Fruit fly (Drosophila melanogaster) S2 (cell line): Measurements from ENCODE around the gene CG4133.

Source experiments
- CG8478 ChIP-seq: fragments of >200 bp; optimal IDR thresholded peaks from 2 replicates; lab custom pipeline; 2018
- CTCF ChIP-seq, 2 experiments: fragments of >200 bp; optimal IDR thresholded peaks; 2 replicates each; lab custom pipeline; 2018

The CG4133 gene

DNA sequence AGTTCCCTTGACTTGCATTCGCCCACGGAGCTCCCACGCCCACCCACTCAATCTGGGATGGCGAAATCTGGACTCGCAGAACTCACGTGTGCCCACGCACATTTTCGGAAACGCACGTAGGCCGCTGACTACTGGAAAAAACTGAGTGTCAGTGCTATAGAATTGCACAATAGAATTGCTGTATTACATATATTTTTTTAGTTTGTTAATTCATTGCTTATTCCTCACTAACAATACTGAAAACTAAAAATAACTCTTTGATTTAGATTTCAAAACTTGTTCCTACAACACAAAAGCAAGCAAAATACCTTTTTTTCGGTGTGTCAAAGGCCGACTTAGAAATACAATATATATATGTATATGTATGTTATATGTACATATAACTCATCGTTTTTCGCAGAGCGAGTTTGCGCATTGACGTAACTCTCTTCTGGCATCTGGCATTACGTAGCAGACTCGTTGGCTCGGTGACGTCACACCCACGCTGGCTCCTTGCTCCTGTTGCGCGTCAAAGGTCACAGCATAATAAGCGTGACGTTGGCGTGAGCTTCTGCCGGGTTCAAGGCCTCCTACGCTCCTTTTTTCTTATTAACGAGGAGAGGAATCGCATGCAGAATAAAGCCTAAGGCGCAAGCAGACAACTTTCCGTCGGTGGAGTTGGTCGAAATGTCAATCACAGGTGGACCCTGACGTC lies 26.6 kb downstream of the CG4133 start:
- TF ChIP-seq CG8478 (no peak), CTCF (optimal IDR thresholded peaks at IDR 0.05; lab: Kevin White, UChicago) (no peak)

DNA sequence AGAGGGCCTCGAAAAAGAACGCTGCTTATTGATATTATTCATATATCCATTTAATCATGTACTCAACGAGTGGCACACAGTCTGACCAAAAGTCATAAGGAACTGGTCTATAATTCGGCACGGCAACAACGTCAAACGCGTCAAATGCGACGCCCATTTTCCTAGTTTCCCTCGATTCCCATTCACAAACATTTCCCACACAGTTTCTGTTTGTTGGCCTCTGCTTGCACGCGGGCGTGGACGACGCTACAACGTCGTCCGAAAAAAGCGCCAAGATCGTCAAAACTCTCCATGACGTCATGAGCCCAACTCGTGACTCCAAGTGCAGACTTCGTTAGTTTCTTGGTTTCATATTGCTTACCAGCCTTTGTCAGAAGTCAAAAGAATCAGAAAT lies 27.1 kb downstream of the CG4133 start:
- TF ChIP-seq CTCF (optimal IDR thresholded peaks at IDR 0.05; lab: Kevin White, UChicago) (no peak), CG8478 (no peak)

DNA sequence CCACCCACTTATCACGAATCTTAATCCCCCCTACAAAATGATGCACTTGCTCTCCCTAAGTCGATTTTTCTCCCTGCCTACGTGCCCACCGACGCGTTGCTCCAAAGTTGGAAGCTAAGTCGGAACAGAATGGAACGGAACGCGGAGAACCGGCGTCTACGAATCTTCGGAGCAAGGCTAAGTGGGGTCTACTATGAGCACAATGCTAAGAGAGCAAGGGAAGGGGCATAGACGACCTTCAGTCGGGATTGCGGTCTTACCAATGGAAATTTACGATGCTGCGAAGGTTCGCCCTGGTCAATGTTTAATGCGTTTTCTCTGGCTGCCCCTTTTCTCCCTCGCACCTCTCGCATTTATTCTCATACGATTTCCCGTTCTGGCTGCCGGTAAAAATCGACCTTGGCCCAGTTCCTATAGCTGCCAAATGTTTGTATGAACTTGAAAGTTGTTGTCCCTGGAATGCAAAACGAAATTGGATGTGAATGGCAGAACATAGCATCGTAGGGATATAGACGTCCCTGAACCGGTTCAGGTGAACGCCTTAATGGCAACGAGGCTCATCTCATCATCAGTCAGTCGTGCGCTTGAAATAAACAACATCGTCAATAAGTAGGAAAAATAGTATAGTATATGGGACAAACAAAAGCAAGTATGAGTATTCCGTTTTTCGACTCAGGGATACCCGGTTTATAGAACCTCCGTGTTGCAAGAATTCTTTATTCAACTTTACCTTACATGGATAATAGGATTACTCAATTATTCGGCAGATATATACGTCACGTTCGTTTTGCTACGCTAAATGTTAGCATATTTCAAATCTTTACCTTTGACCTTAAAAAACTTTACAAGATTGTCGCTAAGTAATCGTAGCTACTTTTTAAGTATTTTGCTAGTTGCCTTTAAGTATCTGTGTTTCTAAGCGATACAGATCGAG lies 28.3 kb downstream of the CG4133 start:
- TF ChIP-seq CTCF (optimal IDR thresholded peaks at IDR 0.05; lab: Kevin White, UChicago) (no peak), CG8478 (no peak)

DNA sequence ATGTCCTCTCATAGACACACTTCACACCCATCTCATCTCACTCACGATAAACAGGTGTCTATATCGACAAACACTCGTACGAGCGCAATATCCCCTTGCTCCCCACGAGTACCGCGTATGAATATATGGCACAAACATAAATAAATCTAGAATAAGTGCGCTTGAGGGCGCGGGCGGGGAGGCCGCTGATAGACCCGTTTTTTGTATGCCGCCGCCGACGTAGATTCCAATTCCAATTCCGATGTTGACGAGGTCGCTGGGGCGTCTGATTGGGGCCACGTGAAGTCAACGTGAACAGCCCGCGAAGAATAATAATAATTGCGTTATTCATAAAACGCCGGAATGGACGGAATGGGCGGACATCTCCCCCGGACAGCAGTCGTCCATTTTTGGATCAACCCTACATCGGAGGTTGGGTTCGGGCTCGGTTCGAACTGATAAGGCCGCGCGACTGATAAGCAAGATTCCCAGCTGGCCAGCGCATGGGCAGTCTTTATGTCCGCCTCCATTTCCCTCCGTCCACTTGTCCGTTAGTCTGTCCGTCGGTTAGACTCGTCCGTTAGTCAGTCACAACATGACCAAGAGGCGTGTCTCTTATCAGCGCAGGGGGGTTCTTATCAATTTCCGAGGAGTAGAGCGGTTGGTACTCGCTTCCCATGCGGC lies 29.1 kb downstream of the CG4133 start:
- no peak for TF ChIP-seq CTCF (optimal IDR thresholded peaks at IDR 0.05; lab: Kevin White, UChicago)
- TF ChIP-seq CG8478: no peak

- TF ChIP-seq CG8478 (no peak), CTCF (optimal IDR thresholded peaks at IDR 0.05; lab: Kevin White, UChicago) (no peak)
These were observed 29.9 kb downstream of the CG4133 start for dm6 chr2L:485127-485824.

- TF ChIP-seq CTCF (optimal IDR thresholded peaks at IDR 0.05; lab: Kevin White, UChicago) (no peak), CG8478 (no peak)
These were observed 30.5 kb downstream of the CG4133 start for dm6 chr2L:485825-486240.

DNA sequence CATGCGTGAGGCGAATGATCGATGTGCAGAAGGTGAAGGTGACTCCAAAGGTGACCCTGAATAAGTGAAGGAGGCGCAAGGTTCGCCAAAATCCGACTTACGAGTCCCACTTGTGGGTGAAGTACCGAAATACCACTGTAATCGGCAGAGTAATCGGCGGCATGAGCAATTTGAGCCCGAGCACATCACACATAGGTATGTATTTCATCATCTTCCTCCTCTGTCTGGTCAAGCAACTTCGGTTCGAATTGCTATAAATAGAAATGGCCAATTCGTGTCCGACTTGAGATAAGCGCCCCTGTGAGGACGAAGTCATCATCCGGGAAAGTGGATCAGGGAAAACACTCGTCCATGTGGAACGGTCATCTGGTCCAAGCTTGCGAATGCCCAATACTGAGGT lies 31.8 kb downstream of the CG4133 start:
- TF ChIP-seq CTCF (optimal IDR thresholded peaks at IDR 0.05; lab: Kevin White, UChicago) (no peak), CG8478 (no peak)

DNA sequence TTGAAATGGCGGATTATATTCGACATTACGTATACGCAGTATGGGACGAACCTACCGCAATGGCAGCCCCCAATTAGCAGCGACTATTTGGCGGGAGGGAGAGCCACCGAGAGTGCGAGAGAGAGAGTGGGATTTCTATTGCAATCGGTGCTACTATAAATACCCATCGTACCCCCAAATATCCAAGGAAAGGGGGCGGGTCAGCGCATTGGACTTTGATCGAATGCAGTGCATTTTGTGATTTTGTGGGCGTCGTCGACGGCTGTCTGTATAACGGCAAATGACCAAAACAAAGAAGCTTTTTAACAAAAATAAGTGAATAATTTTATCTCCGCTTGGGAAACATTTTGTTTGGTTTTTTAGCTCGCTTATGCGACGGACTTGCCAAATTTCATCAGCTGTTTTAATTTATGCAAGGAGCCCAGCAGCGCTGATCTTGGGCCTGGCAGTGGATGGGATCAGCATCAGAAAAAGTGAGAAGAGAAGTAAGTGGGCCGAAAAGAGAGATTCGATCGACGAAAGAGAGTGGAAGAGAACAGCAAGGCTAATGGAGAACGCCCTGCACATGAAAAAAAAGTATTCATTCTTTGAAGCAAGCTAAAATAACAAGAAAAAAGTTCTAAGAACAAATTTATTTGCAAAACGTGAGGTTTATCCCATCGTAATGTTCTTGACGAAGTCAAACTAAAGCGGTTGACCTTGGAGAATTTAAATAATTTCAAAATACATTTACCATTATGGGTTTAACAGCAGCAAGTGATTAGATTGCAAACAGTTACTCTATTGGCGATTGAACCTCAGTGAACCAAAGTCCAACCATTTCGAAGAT lies 32.6 kb downstream of the CG4133 start:
- TF ChIP-seq CG8478 (peak; percentile 50), CTCF (optimal IDR thresholded peaks at IDR 0.05; lab: Kevin White, UChicago) (no peak)

dm6 chr2L:488548-489100 lies 33.3 kb downstream of the CG4133 start:
- TF ChIP-seq CTCF (optimal IDR thresholded peaks at IDR 0.05; lab: Kevin White, UChicago) (no peak), CG8478 (no peak)

DNA sequence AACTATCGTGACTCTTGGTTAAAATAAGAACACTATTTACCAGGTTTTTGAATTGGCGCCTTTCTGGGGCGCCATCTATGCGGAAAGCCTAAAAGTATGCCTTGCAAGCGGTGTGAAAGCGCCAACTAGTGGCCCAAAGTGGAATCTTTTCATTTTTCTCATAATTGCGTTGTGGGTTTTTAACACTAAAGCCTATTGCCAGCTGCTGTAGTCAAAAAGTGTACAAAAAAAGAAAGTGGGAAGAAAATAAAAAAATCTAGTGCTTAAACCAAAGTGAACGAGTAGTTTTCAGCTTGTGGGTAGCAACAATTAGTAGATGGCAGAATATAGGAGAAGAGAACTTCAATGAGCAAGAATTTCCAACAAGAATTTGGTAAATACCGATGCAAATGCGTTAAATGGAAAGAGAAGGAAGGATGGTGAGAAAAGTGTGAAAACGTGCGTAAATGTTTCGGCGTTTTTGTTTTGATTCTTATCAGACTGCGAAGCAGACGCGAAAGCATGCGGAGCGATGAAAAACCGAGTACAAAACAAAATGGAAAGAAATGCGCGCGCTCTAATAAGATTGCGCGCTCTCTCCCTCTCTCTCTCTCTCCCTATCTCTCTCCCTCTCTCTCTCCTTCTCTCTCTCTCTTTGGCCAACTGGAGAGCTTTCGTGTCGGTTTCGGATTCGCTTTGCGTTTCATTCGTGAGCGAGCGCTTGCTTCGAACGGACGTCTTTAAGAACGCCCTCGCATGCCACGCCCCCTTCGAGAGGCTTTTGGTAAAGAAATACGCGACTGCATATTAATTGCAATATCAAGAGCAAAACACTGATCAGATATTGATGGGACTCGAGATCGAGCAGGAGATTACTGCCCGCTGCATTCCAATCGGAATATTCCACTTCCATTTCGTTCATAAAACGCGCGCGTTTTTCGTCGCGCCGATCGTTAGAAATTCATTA lies 35.1 kb downstream of the CG4133 start:
- TF ChIP-seq CTCF (optimal IDR thresholded peaks at IDR 0.05; lab: Kevin White, UChicago) (peak; percentile 97 to 100), CG8478 (no peak)

DNA sequence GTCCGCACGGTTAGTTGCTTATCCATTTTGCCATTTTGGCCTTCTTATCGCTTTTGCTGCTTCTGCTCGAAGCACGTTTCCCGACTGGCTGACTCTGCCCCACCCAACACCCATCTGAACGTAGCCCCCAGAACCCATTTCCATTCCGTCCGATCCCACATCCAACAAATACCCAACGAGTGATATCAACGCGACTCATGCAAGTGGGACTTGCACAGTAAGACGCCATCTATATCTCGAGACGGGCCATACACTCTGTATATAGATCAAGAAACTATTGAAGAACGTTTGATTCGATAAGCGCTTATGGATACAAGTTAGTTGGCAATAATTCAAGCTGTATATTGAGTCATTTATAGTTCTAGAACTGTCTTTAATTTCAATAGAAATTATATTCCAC lies 36.9 kb downstream of the CG4133 start:
- TF ChIP-seq CTCF (optimal IDR thresholded peaks at IDR 0.05; lab: Kevin White, UChicago) (peak; percentile 88 to 92), CG8478 (peak; percentile 54)

- TF ChIP-seq CTCF (optimal IDR thresholded peaks at IDR 0.05; lab: Kevin White, UChicago) (no peak), CG8478 (no peak)
These were observed 37.9 kb downstream of the CG4133 start for dm6 chr2L:493274-493673.
